Worm (Caenorhabditis elegans) whole organism, early embryonic: ENCODE measurements around the gene cku-80.

Experiments
- F13C5.2 ChIP-seq: sonication (generic microtip); optimal IDR thresholded peaks from 2 replicates; lab custom pipeline; 2017; ENCODE audit warnings: mild to moderate bottlenecking, missing genetic modification characterization, inconsistent platforms, missing compliant biosample characterization
- aly-1 ChIP-seq: sonication (generic microtip); optimal IDR thresholded peaks from 2 replicates; lab custom pipeline; 2016; ENCODE audit warnings: missing genetic modification characterization, missing compliant biosample characterization
- ama-1 ChIP-seq: fragments of 150-350 bp; optimal IDR thresholded peaks from 2 replicates; lab custom pipeline; 2014
- ceh-36 ChIP-seq: sonication (generic microtip); optimal IDR thresholded peaks from 2 replicates; lab custom pipeline; 2016; ENCODE audit warnings: missing genetic modification characterization, inconsistent platforms, missing compliant biosample characterization
- ets-7 ChIP-seq: sonication (generic microtip); optimal IDR thresholded peaks from 2 replicates; lab custom pipeline; 2016; ENCODE audit warnings: missing genotype, missing genetic modification characterization, missing compliant biosample characterization
- flt-1 ChIP-seq: fragments of 200-800 bp; sonication (Bioruptor generic); IDR thresholded peaks from 2 replicates; pipeline ENCODE4 v1.3.6; 2022; ENCODE audit warnings: missing genetic modification characterization, missing compliant biosample characterization
- hmg-4 ChIP-seq: fragments of 200-800 bp; sonication (Bioruptor generic); optimal IDR thresholded peaks from 2 replicates; lab custom pipeline; 2018; ENCODE audit warnings: mild to moderate bottlenecking, missing genetic modification characterization, missing compliant biosample characterization
- tbx-37 ChIP-seq: fragments of 200-800 bp; sonication (Bioruptor generic); conservative IDR thresholded peaks from 2 replicates; pipeline ENCODE4 v1.3.6; 2022; ENCODE audit warnings: missing genetic modification reagents, missing genetic modification characterization, missing compliant biosample characterization

DNA sequence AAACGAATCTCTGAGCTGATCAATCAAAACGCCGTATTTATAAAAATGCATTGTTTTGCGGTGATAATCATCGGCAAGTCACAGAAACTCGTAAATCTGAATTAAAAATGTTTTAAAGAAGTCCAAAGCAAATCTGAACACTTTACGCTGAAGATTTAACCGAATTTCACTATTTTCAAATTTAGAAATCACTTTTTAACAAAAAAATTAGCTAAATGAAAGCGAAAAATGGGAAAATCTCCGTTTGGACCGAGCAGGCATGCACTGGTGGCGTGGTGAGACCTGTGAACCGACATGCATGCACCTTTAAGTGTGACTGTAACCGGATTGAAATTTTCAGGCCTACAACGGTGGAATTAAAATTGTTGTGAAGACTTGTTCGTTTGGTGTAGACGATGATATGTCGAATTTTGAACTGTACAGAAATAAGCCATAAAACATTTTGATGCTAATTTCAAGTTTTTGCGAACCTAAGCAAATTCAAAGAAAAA is 19.9 kb downstream of the cku-80 start, which contains the start of gene C28A5.2:
- no peak for TF ChIP-seq F13C5.2 (tag; lab: Kevin White, UChicago)
- TF ChIP-seq hmg-4 (GFP tag; lab: Kevin White, UChicago), result no peak
- no peak for TF ChIP-seq ets-7 (tag; lab: Kevin White, UChicago)
- TF ChIP-seq ama-1, result no peak
- no peak for TF ChIP-seq flt-1 (GFP tag; lab: Robert Waterston, UW)
- no peak for TF ChIP-seq aly-1 (tag; lab: Kevin White, UChicago)
- no peak for TF ChIP-seq ceh-36 (tag; lab: Kevin White, UChicago)
- TF ChIP-seq tbx-37 (GFP tag; lab: Robert Waterston, UW), result no peak
